Worm (Caenorhabditis elegans): ENCODE measurements around the gene plp-1.

DNA sequence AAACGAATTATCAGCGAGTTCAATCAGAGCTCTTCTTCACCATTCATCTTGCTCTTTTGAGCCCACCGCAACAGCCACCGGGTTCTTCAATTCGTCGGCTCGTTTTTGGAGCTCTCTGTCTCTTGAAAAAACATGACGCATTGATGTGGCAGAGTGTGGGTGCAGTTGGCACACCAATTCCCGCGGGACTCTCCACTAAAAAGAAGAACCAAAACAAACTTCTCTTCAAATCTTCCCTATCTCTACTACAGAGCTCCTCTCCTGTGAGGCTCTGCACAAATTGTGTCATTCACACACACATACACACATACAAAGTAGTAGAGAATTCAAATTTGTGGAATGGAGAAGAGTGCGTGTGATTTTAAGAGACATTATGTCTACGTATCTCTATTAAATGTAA lies 29.8 kb downstream of the plp-1 start:
- no peak for TF ChIP-seq unc-62 (GFP tag; optimal IDR thresholded peaks at IDR 0.05)
- TF ChIP-seq unc-39 (tag; optimal IDR thresholded peaks at IDR 0.05): no peak
- TF ChIP-seq nhr-237 (tag; optimal IDR thresholded peaks at IDR 0.05): no peak
- TF ChIP-seq ceh-83 (GFP tag; optimal IDR thresholded peaks at IDR 0.05): no peak
- TF ChIP-seq lin-13 (tag; optimal IDR thresholded peaks at IDR 0.05): no peak
- no peak for TF ChIP-seq drap-1 (GFP tag; optimal IDR thresholded peaks at IDR 0.05)

All from whole organism, mixed stage, embryonic.